Fruit fly (Drosophila melanogaster) Kc167 (cell line): ENCODE measurements around the gene Elba2.

Experiments
- Myc ChIP-seq: fragments of >200 bp; optimal IDR thresholded peaks from 2 replicates; lab custom pipeline; 2017; ENCODE audit warnings: missing external identifiers
- Sin3A ChIP-seq: fragments of >200 bp; optimal IDR thresholded peaks from 2 replicates; lab custom pipeline; 2018; ENCODE audit warnings: missing external identifiers
- h ChIP-seq: fragments of >200 bp; optimal IDR thresholded peaks from 3 replicates; lab custom pipeline; 2018; ENCODE audit warnings: missing external identifiers
- insv ChIP-seq: fragments of >200 bp; optimal IDR thresholded peaks from 3 replicates; lab custom pipeline; 2018; ENCODE audit warnings: missing external identifiers
- psq ChIP-seq: fragments of >200 bp; optimal IDR thresholded peaks from 2 replicates; lab custom pipeline; 2017; ENCODE audit warnings: missing external identifiers
- ttk ChIP-seq: sonication (Bioruptor generic); optimal IDR thresholded peaks from 2 replicates; lab custom pipeline; 2017; ENCODE audit warnings: missing external identifiers

Elba2 gene

dm6 chr2L:2577361-2577737 is at the start of gene Elba2:
Gene Elba2, plus strand, starts transcription at chr2L:2577687.
- TF ChIP-seq Myc (lab: Kevin White, UChicago): no peak
- no peak for TF ChIP-seq insv (lab: Kevin White, UChicago)
- TF ChIP-seq ttk: no peak
- TF ChIP-seq psq: no peak
- TF ChIP-seq h (lab: Kevin White, UChicago): no peak
- TF ChIP-seq Sin3A (lab: Kevin White, UChicago): no peak

- no peak for TF ChIP-seq psq
- TF ChIP-seq Sin3A (lab: Kevin White, UChicago): no peak
- no peak for TF ChIP-seq ttk
- TF ChIP-seq h (lab: Kevin White, UChicago): no peak
- TF ChIP-seq insv (lab: Kevin White, UChicago): no peak
- no peak for TF ChIP-seq Myc (lab: Kevin White, UChicago)
These were observed 49.4 kb upstream of the Elba2 start for dm6 chr2L:2528097-2528496.

dm6 chr2L:2542491-2542890 is 35.0 kb upstream of the Elba2 start:
- TF ChIP-seq insv (lab: Kevin White, UChicago) (no peak), h (lab: Kevin White, UChicago) (no peak), ttk (no peak), Sin3A (lab: Kevin White, UChicago) (no peak), psq (no peak), Myc (lab: Kevin White, UChicago) (no peak)

dm6 chr2L:2552725-2553124 is 24.8 kb upstream of the Elba2 start, which contains the start of gene CG3515:
Gene CG3515, minus strand, starts transcription at chr2L:2552825.
- no peak for TF ChIP-seq h (lab: Kevin White, UChicago)
- TF ChIP-seq insv (lab: Kevin White, UChicago): no peak
- TF ChIP-seq ttk: no peak
- no peak for TF ChIP-seq Sin3A (lab: Kevin White, UChicago)
- TF ChIP-seq Myc (lab: Kevin White, UChicago): no peak
- no peak for TF ChIP-seq psq

dm6 chr2L:2564758-2565157 is 12.7 kb upstream of the Elba2 start, which contains the start of gene Cyp309a1:
Gene Cyp309a1, minus strand, starts transcription at chr2L:2564830.
- TF ChIP-seq Sin3A (lab: Kevin White, UChicago): no peak
- TF ChIP-seq ttk: no peak
- TF ChIP-seq Myc (lab: Kevin White, UChicago): no peak
- no peak for TF ChIP-seq insv (lab: Kevin White, UChicago)
- no peak for TF ChIP-seq h (lab: Kevin White, UChicago)
- no peak for TF ChIP-seq psq

- TF ChIP-seq h (lab: Kevin White, UChicago): no peak
These were observed 4.5 kb upstream of the Elba2 start, which contains the start of gene Cyp309a2 for dm6 chr2L:2572937-2573336. Gene Cyp309a2, minus strand, starts transcription at chr2L:2573037.

dm6 chr2L:2574717-2575273 is 2.7 kb upstream of the Elba2 start, which contains the start of the genes Rad1 and Sws1:
Gene Rad1, minus strand, starts transcription at chr2L:2575052.
Gene Sws1, minus strand, starts transcription at chr2L:2575052.
- TF ChIP-seq Sin3A (lab: Kevin White, UChicago) (no peak), h (lab: Kevin White, UChicago) (no peak), Myc (lab: Kevin White, UChicago) (no peak), psq (no peak)

dm6 chr2L:2576565-2577360 is 724 bp upstream of the Elba2 start, which contains the start of gene insv:
Gene insv, minus strand, starts transcription at chr2L:2576997.
- TF ChIP-seq Myc (lab: Kevin White, UChicago) (no peak), ttk (no peak), psq (no peak), h (lab: Kevin White, UChicago) (no peak), insv (lab: Kevin White, UChicago) (no peak), Sin3A (lab: Kevin White, UChicago) (no peak)

dm6 chr2L:2579669-2580351 is 2.3 kb downstream of the Elba2 start, which contains the start of the genes ND-B17.2 and Arpc5:
Gene ND-B17.2, minus strand, starts transcription at chr2L:2580172.
Gene Arpc5, plus strand, starts transcription at chr2L:2580292.
- no peak for TF ChIP-seq psq
- TF ChIP-seq insv (lab: Kevin White, UChicago): no peak
- no peak for TF ChIP-seq Myc (lab: Kevin White, UChicago)
- TF ChIP-seq Sin3A (lab: Kevin White, UChicago): no peak
- no peak for TF ChIP-seq h (lab: Kevin White, UChicago)
- no peak for TF ChIP-seq ttk

dm6 chr2L:2584461-2585056 is 7.1 kb downstream of the Elba2 start:
- TF ChIP-seq h (lab: Kevin White, UChicago) (no peak), ttk (no peak), psq (no peak), insv (lab: Kevin White, UChicago) (no peak), Myc (lab: Kevin White, UChicago) (no peak), Sin3A (lab: Kevin White, UChicago) (no peak)

dm6 chr2L:2585285-2585684 is 7.8 kb downstream of the Elba2 start, which contains the start of gene Drp1:
Gene Drp1, minus strand, starts transcription at chr2L:2585430.
- no peak for TF ChIP-seq psq
- TF ChIP-seq insv (lab: Kevin White, UChicago): no peak
- no peak for TF ChIP-seq h (lab: Kevin White, UChicago)
- TF ChIP-seq ttk: no peak
- TF ChIP-seq Myc (lab: Kevin White, UChicago): no peak
